Worm (Caenorhabditis elegans): ENCODE data around the gene Y57G11C.14.

Y57G11C.14 gene

ce11 chrIV:14763348-14763747 lies 35.8 kb upstream of the Y57G11C.14 start:
- TF ChIP-seq mep-1 (tag; optimal IDR thresholded peaks at IDR 0.05) (peak; percentile 26), ces-1 (GFP tag; optimal IDR thresholded peaks at IDR 0.05) (peak; percentile 12), unc-62 (GFP tag; optimal IDR thresholded peaks at IDR 0.05) (peak; percentile 43)

ce11 chrIV:14763938-14764718 lies 35.0 kb upstream of the Y57G11C.14 start:
- TF ChIP-seq sptf-1 (tag; optimal IDR thresholded peaks at IDR 0.05) (no peak), hlh-1 (tag; optimal IDR thresholded peaks at IDR 0.05) (no peak), lin-32 (GFP tag; optimal IDR thresholded peaks at IDR 0.05) (no peak), nhr-2 (tag; optimal IDR thresholded peaks at IDR 0.05) (no peak), zip-8 (tag; optimal IDR thresholded peaks at IDR 0.05) (no peak), ces-1 (GFP tag; optimal IDR thresholded peaks at IDR 0.05) (no peak), nhr-237 (tag; optimal IDR thresholded peaks at IDR 0.05) (no peak), nhr-28 (tag; optimal IDR thresholded peaks at IDR 0.05) (no peak), sem-2 (GFP tag; optimal IDR thresholded peaks at IDR 0.05) (no peak), M03D4.4 (tag; optimal IDR thresholded peaks at IDR 0.05) (no peak), cnd-1 (tag; optimal IDR thresholded peaks at IDR 0.05) (no peak), ztf-11 (tag; optimal IDR thresholded peaks at IDR 0.05) (no peak), unc-62 (GFP tag; optimal IDR thresholded peaks at IDR 0.05) (no peak), bed-3 (GFP tag; optimal IDR thresholded peaks at IDR 0.05) (no peak), elt-3 (tag; optimal IDR thresholded peaks at IDR 0.05) (no peak), nhr-76 (tag; optimal IDR thresholded peaks at IDR 0.05) (no peak), tbx-8 (GFP tag; optimal IDR thresholded peaks at IDR 0.05) (no peak)

ce11 chrIV:14764719-14765173 lies 34.4 kb upstream of the Y57G11C.14 start:
- no peak for TF ChIP-seq elt-3 (tag; optimal IDR thresholded peaks at IDR 0.05)
- no peak for TF ChIP-seq nhr-28 (tag; optimal IDR thresholded peaks at IDR 0.05)
- TF ChIP-seq nhr-2 (tag; optimal IDR thresholded peaks at IDR 0.05): no peak
- no peak for TF ChIP-seq nhr-76 (tag; optimal IDR thresholded peaks at IDR 0.05)
- TF ChIP-seq snpc-4 (tag; optimal IDR thresholded peaks at IDR 0.05): no peak
- no peak for TF ChIP-seq unc-39 (tag; optimal IDR thresholded peaks at IDR 0.05)
- no peak for TF ChIP-seq sem-2 (GFP tag; optimal IDR thresholded peaks at IDR 0.05)
- no peak for TF ChIP-seq M03D4.4 (tag; optimal IDR thresholded peaks at IDR 0.05)
- no peak for TF ChIP-seq nhr-237 (tag; optimal IDR thresholded peaks at IDR 0.05)
- TF ChIP-seq zip-8 (tag; optimal IDR thresholded peaks at IDR 0.05): no peak
- TF ChIP-seq ham-2 (GFP tag; optimal IDR thresholded peaks at IDR 0.05): no peak
- no peak for TF ChIP-seq lsy-2 (tag; optimal IDR thresholded peaks at IDR 0.05)
- no peak for TF ChIP-seq lin-32 (GFP tag; optimal IDR thresholded peaks at IDR 0.05)
- no peak for TF ChIP-seq mab-5 (tag; optimal IDR thresholded peaks at IDR 0.05)
- no peak for TF ChIP-seq lin-13 (tag; optimal IDR thresholded peaks at IDR 0.05)
- TF ChIP-seq cnd-1 (tag; optimal IDR thresholded peaks at IDR 0.05): no peak
- no peak for TF ChIP-seq ztf-11 (tag; optimal IDR thresholded peaks at IDR 0.05)

- TF ChIP-seq nhr-28 (tag; optimal IDR thresholded peaks at IDR 0.05): no peak
- no peak for TF ChIP-seq bed-3 (GFP tag; optimal IDR thresholded peaks at IDR 0.05)
- no peak for TF ChIP-seq nhr-237 (tag; optimal IDR thresholded peaks at IDR 0.05)
- no peak for TF ChIP-seq nhr-12 (tag; optimal IDR thresholded peaks at IDR 0.05)
- no peak for TF ChIP-seq blmp-1 (tag; optimal IDR thresholded peaks at IDR 0.05)
- TF ChIP-seq ceh-83 (GFP tag; optimal IDR thresholded peaks at IDR 0.05): no peak
- no peak for TF ChIP-seq ceh-43 (GFP tag; optimal IDR thresholded peaks at IDR 0.05)
- no peak for TF ChIP-seq elt-3 (tag; optimal IDR thresholded peaks at IDR 0.05)
- TF ChIP-seq elt-1 (tag; optimal IDR thresholded peaks at IDR 0.05; ENCODE audit: borderline replicate concordance, insufficient read depth): no peak
- no peak for TF ChIP-seq mep-1 (tag; optimal IDR thresholded peaks at IDR 0.05)
- no peak for TF ChIP-seq unc-120 (tag; optimal IDR thresholded peaks at IDR 0.05; ENCODE audit: poor library complexity, severe bottlenecking)
- no peak for TF ChIP-seq flh-1 (GFP tag; optimal IDR thresholded peaks at IDR 0.05)
- no peak for TF ChIP-seq ces-1 (GFP tag; optimal IDR thresholded peaks at IDR 0.05)
- no peak for TF ChIP-seq ham-2 (GFP tag; optimal IDR thresholded peaks at IDR 0.05)
- TF ChIP-seq sptf-1 (tag; optimal IDR thresholded peaks at IDR 0.05): no peak
- no peak for TF ChIP-seq mls-2 (tag; optimal IDR thresholded peaks at IDR 0.05)
- TF ChIP-seq unc-62 (GFP tag; optimal IDR thresholded peaks at IDR 0.05): no peak
- TF ChIP-seq pha-4 (tag; optimal IDR thresholded peaks at IDR 0.05): no peak
- TF ChIP-seq ztf-11 (tag; optimal IDR thresholded peaks at IDR 0.05): no peak
Observed at ce11 chrIV:14765336-14765735, 33.8 kb upstream of the Y57G11C.14 start, which contains the start of gene Y57G11C.5. Gene Y57G11C.5 (minus strand): TSS chrIV:14765436.
